Worm (Caenorhabditis elegans) whole organism, young adult: Measurements from ENCODE around the gene C24H12.4.

Experiments used
- F23B12.7 ChIP-seq: sonication (generic microtip); optimal IDR thresholded peaks from 2 replicates; lab custom pipeline; 2017; ENCODE audit warnings: missing genetic modification characterization, mild to moderate bottlenecking, missing compliant biosample characterization, antibody characterized with exemption, moderate library complexity; ENCODE audit not compliant: insufficient read depth
- Y53F4B.3 ChIP-seq: fragments of 200-800 bp; sonication (Bioruptor generic); IDR thresholded peaks from 2 replicates; pipeline ENCODE4 v1.3.6; 2022; ENCODE audit warnings: missing genetic modification reagents, missing genetic modification characterization, missing compliant biosample characterization
- Y67H2A.10 ChIP-seq: fragments of 200-800 bp; sonication (Bioruptor generic); conservative IDR thresholded peaks from 2 replicates; pipeline ENCODE4 v1.3.6; 2022; ENCODE audit warnings: missing genetic modification reagents, missing genetic modification characterization, missing compliant biosample characterization
- ceh-27 ChIP-seq: fragments of 200-800 bp; sonication (Bioruptor generic); optimal IDR thresholded peaks from 2 replicates; lab custom pipeline; 2018; ENCODE audit warnings: mild to moderate bottlenecking, missing genetic modification characterization, moderate library complexity, missing compliant biosample characterization
- hmg-20 ChIP-seq: fragments of 200-800 bp; sonication (Bioruptor generic); IDR thresholded peaks from 2 replicates; pipeline ENCODE4 v1.3.6; 2022; ENCODE audit warnings: missing genetic modification reagents, missing genetic modification characterization, missing compliant biosample characterization
- lag-1 ChIP-seq: fragments of 200-800 bp; sonication (Bioruptor generic); IDR thresholded peaks from 2 replicates; pipeline ENCODE4 v1.3.6; 2022; ENCODE audit warnings: missing genetic modification reagents, missing genetic modification characterization, missing compliant biosample characterization
- lir-1 ChIP-seq: fragments of 200-800 bp; sonication (Bioruptor generic); conservative IDR thresholded peaks from 2 replicates; pipeline ENCODE4 v1.3.6; 2022; ENCODE audit warnings: missing genetic modification reagents, missing genetic modification characterization, missing compliant biosample characterization
- unc-130 ChIP-seq: sonication (generic microtip); optimal IDR thresholded peaks from 2 replicates; lab custom pipeline; 2016; ENCODE audit warnings: missing genetic modification reagents, missing genetic modification characterization, missing compliant biosample characterization
- xnd-1 ChIP-seq: sonication (generic microtip); optimal IDR thresholded peaks from 2 replicates; lab custom pipeline; 2016; ENCODE audit warnings: missing genotype, missing genetic modification reagents, missing genetic modification characterization, missing compliant biosample characterization
- ztf-6 ChIP-seq: fragments of 200-800 bp; sonication (Bioruptor generic); IDR thresholded peaks from 2 replicates; pipeline ENCODE4 v1.3.6; 2022; ENCODE audit warnings: missing genetic modification reagents, missing genetic modification characterization, missing compliant biosample characterization

- TF ChIP-seq hmg-20 (GFP tag; lab: Robert Waterston, UW) (no peak), F23B12.7 (tag; lab: Kevin White, UChicago) (no peak), ztf-6 (no peak), xnd-1 (tag; lab: Kevin White, UChicago) (no peak), Y67H2A.10 (GFP tag; lab: Robert Waterston, UW) (no peak), lag-1 (GFP tag; lab: Robert Waterston, UW) (no peak), unc-130 (GFP tag; lab: Kevin White, UChicago) (no peak), lir-1 (no peak), Y53F4B.3 (no peak), ceh-27 (GFP tag; lab: Kevin White, UChicago) (no peak)
These were observed 45.3 kb downstream of the C24H12.4 start for ce11 chrII:456371-456770.
